Fruit fly (Drosophila melanogaster) whole organism, adult: ENCODE measurements around the gene CG32055.

ENCODE experiments used
- CG11617 ChIP-seq: fragments of 200-800 bp; sonication (Bioruptor generic); optimal IDR thresholded peaks from 2 replicates; lab custom pipeline; 2017; ENCODE audit warnings: mild to moderate bottlenecking, missing biosample characterization, missing genetic modification reagents, missing genetic modification characterization
- CG5204 ChIP-seq: fragments of 200-800 bp; sonication (Bioruptor generic); optimal IDR thresholded peaks from 2 replicates; lab custom pipeline; 2016; ENCODE audit warnings: missing biosample characterization, missing genetic modification characterization
- kay ChIP-seq: fragments of 200-800 bp; sonication (Bioruptor generic); peaks from one replicate; lab custom pipeline; 2016; ENCODE audit warnings: missing biosample characterization, missing genetic modification characterization, borderline replicate concordance
- toe ChIP-seq: fragments of 200-800 bp; sonication (Bioruptor generic); optimal IDR thresholded peaks from 2 replicates; lab custom pipeline; 2016; ENCODE audit warnings: missing biosample characterization, missing genetic modification characterization

- TF ChIP-seq toe (GFP tag; lab: Kevin White, UChicago) (no peak), CG11617 (GFP tag; lab: Kevin White, UChicago) (no peak), kay (GFP tag; lab: Kevin White, UChicago) (no peak), CG5204 (GFP tag; lab: Kevin White, UChicago) (no peak)
Measured at dm6 chr3L:10220064-10220463, at the start of gene CG32055.
